Fruit fly (Drosophila melanogaster): ENCODE measurements around the gene Polr1E.

Gene Polr1E

dm6 chr3R:18301569-18301968 is at the start of gene Polr1E (continued):
- TF ChIP-seq Hmx (GFP tag; optimal IDR thresholded peaks at IDR 0.05) (no peak), CG18011 (GFP tag; optimal IDR thresholded peaks at IDR 0.05) (peak; percentile 99), CG2712 (tag; optimal IDR thresholded peaks at IDR 0.05) (peak; percentile 20), CG11560 (tag; IDR thresholded peaks at IDR 0.05) (peak; percentile 100), twi (tag; optimal IDR thresholded peaks at IDR 0.05) (peak; percentile 49), ems (GFP tag; optimal IDR thresholded peaks at IDR 0.05) (peak; percentile 19), CG34422 (GFP tag; IDR thresholded peaks at IDR 0.05) (no peak), sug (tag; optimal IDR thresholded peaks at IDR 0.05) (peak; percentile 43), pan (optimal IDR thresholded peaks at IDR 0.05) (no peak), pan (GFP tag; optimal IDR thresholded peaks at IDR 0.05 in 1 of 2, IDR thresholded peaks at IDR 0.05 in 1 of 2) (no peak), unc-4 (GFP tag; IDR thresholded peaks at IDR 0.05; ENCODE audit: partially characterized antibody) (peak; percentile 62), dm (GFP tag; optimal IDR thresholded peaks at IDR 0.05) (peak; percentile 99), CG13287 (GFP tag; IDR thresholded peaks at IDR 0.05; ENCODE audit: partially characterized antibody) (peak; percentile 79), ash1 (GFP tag; optimal IDR thresholded peaks at IDR 0.05) (no peak), CG13624 (GFP tag; optimal IDR thresholded peaks at IDR 0.05) (peak; percentile 13)

dm6 chr3R:18338493-18338892 is 37.0 kb upstream of the Polr1E start:
- no peak for TF ChIP-seq slou (GFP tag; optimal IDR thresholded peaks at IDR 0.05)
- peak; percentile 10 for TF ChIP-seq scrt (GFP tag; optimal IDR thresholded peaks at IDR 0.05)
- TF ChIP-seq crc (GFP tag; optimal IDR thresholded peaks at IDR 0.05), result no peak
- TF ChIP-seq bbx (GFP tag; IDR thresholded peaks at IDR 0.05; ENCODE audit: partially characterized antibody), result no peak
- TF ChIP-seq Ets97D (GFP tag; optimal IDR thresholded peaks at IDR 0.05), result peak; percentile 6
- TF ChIP-seq toy (GFP tag; IDR thresholded peaks at IDR 0.05), result no peak
- TF ChIP-seq CG12942 (GFP tag; optimal IDR thresholded peaks at IDR 0.05), result no peak
- no peak for TF ChIP-seq HLH4C (GFP tag; IDR thresholded peaks at IDR 0.05; ENCODE audit: partially characterized antibody)
- TF ChIP-seq CG10979 (tag; optimal IDR thresholded peaks at IDR 0.05), result no peak
- no peak for TF ChIP-seq unpg (GFP tag; optimal IDR thresholded peaks at IDR 0.05)
- TF ChIP-seq Hsf (GFP tag; optimal IDR thresholded peaks at IDR 0.05), result no peak
- peak; percentile 54 for TF ChIP-seq abd-A (tag; optimal IDR thresholded peaks at IDR 0.05)
- peak; percentile 86 for TF ChIP-seq Ets65A (GFP tag)
- TF ChIP-seq Usf (GFP tag; optimal IDR thresholded peaks at IDR 0.05), result no peak
- TF ChIP-seq B-H2 (GFP tag; optimal IDR thresholded peaks at IDR 0.05), result no peak
- TF ChIP-seq CG8944 (GFP tag; optimal IDR thresholded peaks at IDR 0.05), result no peak
- TF ChIP-seq mirr (GFP tag; optimal IDR thresholded peaks at IDR 0.05), result no peak
- TF ChIP-seq CG31441 (GFP tag; IDR thresholded peaks at IDR 0.05), result no peak
- TF ChIP-seq lilli (GFP tag; optimal IDR thresholded peaks at IDR 0.05), result no peak
- TF ChIP-seq fd96Cb (tag; optimal IDR thresholded peaks at IDR 0.05), result no peak
- no peak for TF ChIP-seq Stat92E (GFP tag; optimal IDR thresholded peaks at IDR 0.05)

DNA sequence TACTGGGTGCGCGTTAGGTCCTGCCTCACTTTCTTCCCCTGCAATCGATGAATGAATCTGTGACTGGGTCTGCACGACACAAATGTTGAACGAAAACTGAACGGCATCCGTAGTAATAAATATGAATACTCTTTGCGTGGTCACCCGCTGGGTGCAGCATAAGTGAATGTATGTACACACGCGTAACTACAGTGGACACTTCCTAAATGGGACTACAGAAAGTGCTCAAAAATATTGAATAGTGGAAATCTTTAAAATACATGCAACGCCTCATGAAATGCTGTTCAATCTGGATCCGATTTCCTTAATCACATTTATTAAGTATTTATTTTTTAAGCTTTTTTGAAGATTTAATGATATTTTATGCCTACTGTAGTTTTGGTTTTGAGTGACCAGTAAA is 27.3 kb upstream of the Polr1E start, which contains the start of gene naz:
TSS of gene naz (minus strand) at position 101 of the 400 bp plus-strand sequence.
- no peak for TF ChIP-seq pan (optimal IDR thresholded peaks at IDR 0.05)
- TF ChIP-seq pan (GFP tag; optimal IDR thresholded peaks at IDR 0.05 in 1 of 2, IDR thresholded peaks at IDR 0.05 in 1 of 2), result peak in 1 of 2 experiments; percentile 16
- TF ChIP-seq Gsc (GFP tag; IDR thresholded peaks at IDR 0.05), result no peak
- TF ChIP-seq gem (tag; optimal IDR thresholded peaks at IDR 0.05), result peak; percentile 7
- TF ChIP-seq twi (tag; optimal IDR thresholded peaks at IDR 0.05), result no peak
- 0 out of 3 replicates have a peak, but pooled peaks have one; percentile 19 for TF ChIP-seq row (GFP tag; IDR thresholded peaks at IDR 0.05)
- no peak for TF ChIP-seq Hr51 (GFP tag; optimal IDR thresholded peaks at IDR 0.05)
- TF ChIP-seq CG13296 (GFP tag; optimal IDR thresholded peaks at IDR 0.05), result no peak
- no peak for TF ChIP-seq CG10321 (GFP tag; IDR thresholded peaks at IDR 0.05)
- no peak for TF ChIP-seq CrebB (tag; optimal IDR thresholded peaks at IDR 0.05)
- TF ChIP-seq trem (tag; optimal IDR thresholded peaks at IDR 0.05), result no peak
- no peak for TF ChIP-seq CG9932 (GFP tag; IDR thresholded peaks at IDR 0.05)
- TF ChIP-seq Fer3 (tag; optimal IDR thresholded peaks at IDR 0.05), result no peak
- 0 out of 2 replicates have a peak, but pooled peaks have one; percentile 5 for TF ChIP-seq CG14441 (GFP tag; IDR thresholded peaks at IDR 0.05)
- no peak for TF ChIP-seq Fer1 (GFP tag; optimal IDR thresholded peaks at IDR 0.05)
- TF ChIP-seq CG9876 (GFP tag; optimal IDR thresholded peaks at IDR 0.05), result no peak
- TF ChIP-seq grau (tag; optimal IDR thresholded peaks at IDR 0.05), result peak; percentile 60
